Worm (Caenorhabditis elegans): Measurements from ENCODE around the gene F55A11.1.

Gene F55A11.1

ce11 chrV:11764373-11764954, at the start of gene F55A11.1, which contains the start of gene syx-5:
Gene F55A11.1 (minus strand): TSS chrV:11764385.
Gene syx-5 (plus strand): TSS chrV:11764904.
- TF ChIP-seq unc-62 (GFP tag; optimal IDR thresholded peaks at IDR 0.05) = no peak

ce11 chrV:11811921-11812320, 47.7 kb upstream of the F55A11.1 start, which contains the start of gene D2023.3:
Gene D2023.3 (minus strand): TSS chrV:11812021.
- no peak for TF ChIP-seq unc-62 (GFP tag; optimal IDR thresholded peaks at IDR 0.05)

ce11 chrV:11809935-11810334, 45.8 kb upstream of the F55A11.1 start:
- no peak for TF ChIP-seq unc-62 (GFP tag; optimal IDR thresholded peaks at IDR 0.05)

- TF ChIP-seq unc-62 (GFP tag; optimal IDR thresholded peaks at IDR 0.05) = no peak
These were observed 39.4 kb upstream of the F55A11.1 start for ce11 chrV:11803518-11803994.

- TF ChIP-seq unc-62 (GFP tag; optimal IDR thresholded peaks at IDR 0.05) = no peak
These were observed 38.3 kb upstream of the F55A11.1 start for ce11 chrV:11802508-11802907.

- TF ChIP-seq unc-62 (GFP tag; optimal IDR thresholded peaks at IDR 0.05) = no peak
These were observed 37.1 kb upstream of the F55A11.1 start for ce11 chrV:11801076-11801849.

- TF ChIP-seq unc-62 (GFP tag; optimal IDR thresholded peaks at IDR 0.05) = no peak
These were observed 36.3 kb upstream of the F55A11.1 start for ce11 chrV:11800486-11800885.

ce11 chrV:11799252-11799822, 35.2 kb upstream of the F55A11.1 start:
- no peak for TF ChIP-seq unc-62 (GFP tag; optimal IDR thresholded peaks at IDR 0.05)

- no peak for TF ChIP-seq unc-62 (GFP tag; optimal IDR thresholded peaks at IDR 0.05)
These were observed 34.1 kb upstream of the F55A11.1 start for ce11 chrV:11798320-11798719.

- no peak for TF ChIP-seq unc-62 (GFP tag; optimal IDR thresholded peaks at IDR 0.05)
These were observed 33.2 kb upstream of the F55A11.1 start for ce11 chrV:11797272-11797855.

- TF ChIP-seq unc-62 (GFP tag; optimal IDR thresholded peaks at IDR 0.05) = no peak
These were observed 32.2 kb upstream of the F55A11.1 start for ce11 chrV:11796343-11796742.

- no peak for TF ChIP-seq unc-62 (GFP tag; optimal IDR thresholded peaks at IDR 0.05)
These were observed 31.2 kb upstream of the F55A11.1 start for ce11 chrV:11795352-11795751.

ce11 chrV:11794172-11794571, 30.0 kb upstream of the F55A11.1 start:
- no peak for TF ChIP-seq unc-62 (GFP tag; optimal IDR thresholded peaks at IDR 0.05)

- no peak for TF ChIP-seq unc-62 (GFP tag; optimal IDR thresholded peaks at IDR 0.05)
These were observed 25.3 kb upstream of the F55A11.1 start, which contains the start of gene D2023.1 for ce11 chrV:11789474-11789873. Gene D2023.1 (plus strand): TSS chrV:11789550.

- no peak for TF ChIP-seq unc-62 (GFP tag; optimal IDR thresholded peaks at IDR 0.05)
These were observed 23.6 kb upstream of the F55A11.1 start, which contains the start of gene F55A11.8 for ce11 chrV:11787742-11788238. Gene F55A11.8 (plus strand): TSS chrV:11788188.

ce11 chrV:11787258-11787657, 23.1 kb upstream of the F55A11.1 start, which contains the start of gene F55A11.7:
Gene F55A11.7 (minus strand): TSS chrV:11787443.
- no peak for TF ChIP-seq unc-62 (GFP tag; optimal IDR thresholded peaks at IDR 0.05)

Data from whole organism, dauer.